Fruit fly (Drosophila melanogaster): ENCODE measurements around the gene CTCF.

DNA sequence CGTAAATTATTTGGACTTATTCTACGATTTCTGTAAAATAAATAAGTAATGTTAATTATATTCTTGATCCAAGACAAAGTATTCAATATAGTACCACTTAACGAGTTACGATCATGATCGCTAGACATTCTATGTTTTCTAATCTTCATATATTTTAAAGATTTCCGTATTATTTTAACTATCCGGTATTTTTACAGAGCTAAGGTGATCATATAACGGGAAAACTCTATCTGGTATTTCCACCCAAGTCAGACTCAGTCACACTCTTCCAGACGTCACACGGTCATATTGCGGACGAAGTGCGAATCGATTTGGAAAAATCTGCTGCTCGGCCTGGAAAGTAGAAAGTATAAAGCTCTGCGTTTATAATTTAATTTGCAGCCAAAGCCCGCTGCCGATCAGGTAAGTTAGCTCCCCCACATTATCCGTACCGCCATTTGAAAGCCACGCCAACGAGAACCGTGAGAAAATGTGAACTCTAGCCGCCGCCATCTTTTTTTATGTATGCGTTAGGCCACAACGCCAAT lies 17.2 kb downstream of the CTCF start, which contains the start of the genes lark and eco:
- TF ChIP-seq tj (GFP tag; optimal IDR thresholded peaks at IDR 0.05) (no peak), CG33017 (tag; optimal IDR thresholded peaks at IDR 0.05) (no peak), ovo (GFP tag; optimal IDR thresholded peaks at IDR 0.05) (no peak), cnc (optimal IDR thresholded peaks at IDR 0.05) (no peak), CG5204 (GFP tag; optimal IDR thresholded peaks at IDR 0.05) (no peak), CG7101 (tag; optimal IDR thresholded peaks at IDR 0.05) (no peak), kay (GFP tag; ENCODE audit: borderline replicate concordance) (no peak), Mnt (GFP tag; optimal IDR thresholded peaks at IDR 0.05) (peak; percentile 11), toe (GFP tag; optimal IDR thresholded peaks at IDR 0.05) (no peak), CG11617 (GFP tag; optimal IDR thresholded peaks at IDR 0.05) (no peak), CG1620 (GFP tag; optimal IDR thresholded peaks at IDR 0.05) (no peak), bab1 (GFP tag; optimal IDR thresholded peaks at IDR 0.05) (peak; percentile 67), CG12768 (GFP tag; optimal IDR thresholded peaks at IDR 0.05) (peak; percentile 3), CG7045 (GFP tag; optimal IDR thresholded peaks at IDR 0.05) (no peak)
